Fruit fly (Drosophila melanogaster) whole organism: ENCODE data around the gene sbr.

Experiments
- CG8478 ChIP-seq: fragments of >200 bp; optimal IDR thresholded peaks from 2 replicates; lab custom pipeline; 2018; ENCODE audit warnings: inconsistent platforms
- Dll ChIP-seq: fragments of >200 bp; optimal IDR thresholded peaks from 2 replicates; lab custom pipeline; 2017
- EcR ChIP-seq, 2 experiments: fragments of >200 bp; optimal IDR thresholded peaks; 2 replicates each; lab custom pipeline; 2017; ENCODE audit warnings: missing biosample characterization in 2 of 2, missing genetic modification characterization in 2 of 2, missing genetic modification reagents in 2 of 2
- pan ChIP-seq: fragments of >200 bp; optimal IDR thresholded peaks from 2 replicates; lab custom pipeline; 2017
- psq ChIP-seq: fragments of >200 bp; optimal IDR thresholded peaks from 2 replicates; lab custom pipeline; 2017
- usp ChIP-seq: fragments of >200 bp; optimal IDR thresholded peaks from 2 replicates; lab custom pipeline; 2017; ENCODE audit warnings: missing biosample characterization, missing genetic modification characterization, mixed read lengths

sbr gene

dm6 chrX:10787352-10787751 lies 59.5 kb downstream of the sbr start:
- TF ChIP-seq pan (no peak), Dll (lab: Kevin White, UChicago) (no peak), EcR (GFP tag; optimal IDR thresholded peaks at IDR 0.05; lab: Kevin White, UChicago) (no peak), CG8478 (no peak), usp (GFP tag; lab: Kevin White, UChicago) (no peak), psq (lab: Kevin White, UChicago) (no peak)

- TF ChIP-seq Dll (lab: Kevin White, UChicago) (no peak), EcR (GFP tag; optimal IDR thresholded peaks at IDR 0.05; lab: Kevin White, UChicago) (no peak), psq (lab: Kevin White, UChicago) (no peak), pan (no peak), CG8478 (no peak), usp (GFP tag; lab: Kevin White, UChicago) (no peak)
Measured at dm6 chrX:10786443-10787097, 60.3 kb downstream of the sbr start, which contains the start of the genes Ant2 and sesB. Gene Ant2, minus strand, starts transcription at chrX:10786907. Gene sesB, minus strand, starts transcription at chrX:10786958.

- TF ChIP-seq Dll (lab: Kevin White, UChicago) (no peak), CG8478 (no peak), EcR (GFP tag; optimal IDR thresholded peaks at IDR 0.05; lab: Kevin White, UChicago) (no peak), usp (GFP tag; lab: Kevin White, UChicago) (no peak), psq (lab: Kevin White, UChicago) (no peak), pan (no peak)
Measured at dm6 chrX:10785920-10786361, 61.0 kb downstream of the sbr start.

- TF ChIP-seq psq (lab: Kevin White, UChicago) (no peak), usp (GFP tag; lab: Kevin White, UChicago) (no peak), CG8478 (no peak), pan (no peak), Dll (lab: Kevin White, UChicago) (no peak), EcR (GFP tag; optimal IDR thresholded peaks at IDR 0.05; lab: Kevin White, UChicago) (no peak)
Measured at dm6 chrX:10784812-10785638, 61.9 kb downstream of the sbr start.

dm6 chrX:10784330-10784778 lies 62.5 kb downstream of the sbr start:
- TF ChIP-seq CG8478 = no peak
- no peak for TF ChIP-seq usp (GFP tag; lab: Kevin White, UChicago)
- TF ChIP-seq psq (lab: Kevin White, UChicago) = no peak
- no peak for TF ChIP-seq pan
- TF ChIP-seq Dll (lab: Kevin White, UChicago) = no peak
- no peak for TF ChIP-seq EcR (GFP tag; optimal IDR thresholded peaks at IDR 0.05; lab: Kevin White, UChicago)

dm6 chrX:10783374-10784064 lies 63.4 kb downstream of the sbr start:
- TF ChIP-seq usp (GFP tag; lab: Kevin White, UChicago) (no peak), psq (lab: Kevin White, UChicago) (no peak), Dll (lab: Kevin White, UChicago) (no peak), CG8478 (no peak), pan (no peak), EcR (GFP tag; optimal IDR thresholded peaks at IDR 0.05; lab: Kevin White, UChicago) (no peak)
